Worm (Caenorhabditis elegans): ENCODE results near the gene M117.3.
A peak's percentile ranks its signal among the peaks of the same experiment; 100 is the strongest.

Gene M117.3

ce11 chrIV:11871083-11871482 is 49.1 kb downstream of the M117.3 start (continued):
- TF ChIP-seq irx-1 (tag; optimal IDR thresholded peaks at IDR 0.05) (no peak), nhr-19 (GFP tag; conservative IDR thresholded peaks at IDR 0.05) (no peak; the same call in 1 of the 2 replicates), nhr-11 (tag; optimal IDR thresholded peaks at IDR 0.05) (no peak), ceh-8 (GFP tag; optimal IDR thresholded peaks at IDR 0.05) (peak; percentile 30), skn-1 (tag; optimal IDR thresholded peaks at IDR 0.05) (no peak), nhr-12 (tag; optimal IDR thresholded peaks at IDR 0.05) (no peak), dsc-1 (tag; optimal IDR thresholded peaks at IDR 0.05) (peak; percentile 44), pax-3 (tag; optimal IDR thresholded peaks at IDR 0.05) (no peak), ztf-11 (tag; optimal IDR thresholded peaks at IDR 0.05) (peak in 1 of 2 experiments; percentile 42), lin-15B (tag; optimal IDR thresholded peaks at IDR 0.05) (no peak), hpl-2 (GFP tag; optimal IDR thresholded peaks at IDR 0.05) (no peak), unc-98 (GFP tag; IDR thresholded peaks at IDR 0.05) (no peak), efl-1 (optimal IDR thresholded peaks at IDR 0.05) (peak; percentile 7 to 26), efl-1 (GFP tag; optimal IDR thresholded peaks at IDR 0.05 in 1 of 2) (no peak), tbx-2 (tag; optimal IDR thresholded peaks at IDR 0.05) (peak; percentile 39), fkh-4 (tag; optimal IDR thresholded peaks at IDR 0.05; ENCODE audit: borderline replicate concordance) (no peak), fkh-8 (tag; optimal IDR thresholded peaks at IDR 0.05) (peak; percentile 89), lin-39 (tag; optimal IDR thresholded peaks at IDR 0.05) (no peak), ceh-82 (tag; optimal IDR thresholded peaks at IDR 0.05) (peak in 2 of 3 experiments; percentile 28 to 63), swsn-7 (tag; optimal IDR thresholded peaks at IDR 0.05) (peak; percentile 41), nhr-84 (tag; optimal IDR thresholded peaks at IDR 0.05) (no peak), unc-86 (tag; optimal IDR thresholded peaks at IDR 0.05) (peak; percentile 59), ceh-88 (GFP tag; IDR thresholded peaks at IDR 0.05) (no peak; the same call in 1 of the 2 replicates), grh-1 (GFP tag; IDR thresholded peaks at IDR 0.05) (no peak), F16B12.6 (tag; optimal IDR thresholded peaks at IDR 0.05) (no peak), nhr-28 (tag; optimal IDR thresholded peaks at IDR 0.05) (no peak), mep-1 (tag; optimal IDR thresholded peaks at IDR 0.05) (no peak), nhr-76 (tag; optimal IDR thresholded peaks at IDR 0.05) (no peak), sptf-1 (tag; optimal IDR thresholded peaks at IDR 0.05) (no peak), ceh-63 (GFP tag; optimal IDR thresholded peaks at IDR 0.05) (no peak), lin-35 (GFP tag; optimal IDR thresholded peaks at IDR 0.05) (peak in 1 of 2 experiments; percentile 17), snpc-4 (tag; optimal IDR thresholded peaks at IDR 0.05) (no peak), aha-1 (tag; optimal IDR thresholded peaks at IDR 0.05) (no peak), ets-5 (GFP tag; IDR thresholded peaks at IDR 0.05) (no peak), ceh-90 (tag; optimal IDR thresholded peaks at IDR 0.05) (no peak), sox-4 (tag; optimal IDR thresholded peaks at IDR 0.05) (peak; percentile 42), snu-23 (GFP tag; optimal IDR thresholded peaks at IDR 0.05) (peak; percentile 45), vab-15 (tag; optimal IDR thresholded peaks at IDR 0.05) (no peak), nhr-85 (tag) (no peak), aly-2 (tag; optimal IDR thresholded peaks at IDR 0.05) (no peak), alr-1 (tag; optimal IDR thresholded peaks at IDR 0.05; ENCODE audit: borderline replicate concordance) (no peak), nhr-90 (tag; optimal IDR thresholded peaks at IDR 0.05; ENCODE audit: poor library complexity) (no peak), blmp-1 (tag; optimal IDR thresholded peaks at IDR 0.05) (no peak), Y116A8C.19 (tag; optimal IDR thresholded peaks at IDR 0.05; ENCODE audit: borderline replicate concordance) (no peak)

ce11 chrIV:11871898-11872297 is 49.9 kb downstream of the M117.3 start:
- TF ChIP-seq ceh-63 (GFP tag; optimal IDR thresholded peaks at IDR 0.05) (peak; percentile 25), nhr-19 (GFP tag; conservative IDR thresholded peaks at IDR 0.05) (no peak), nhr-90 (tag; optimal IDR thresholded peaks at IDR 0.05; ENCODE audit: poor library complexity) (no peak), unc-86 (tag; optimal IDR thresholded peaks at IDR 0.05) (peak; percentile 43), lin-14 (GFP tag; optimal IDR thresholded peaks at IDR 0.05) (peak; percentile 33)

All from whole organism, L1 larva.